Worm (Caenorhabditis elegans) whole organism, L4/young adult: ENCODE data around the gene msp-79.
A peak's percentile ranks its signal among the peaks of the same experiment; 100 is the strongest.

Experiments used
- W03F9.2 ChIP-seq: fragments of 150-350 bp; optimal IDR thresholded peaks from 2 replicates; lab custom pipeline; 2014; ENCODE audit warnings: missing biosample characterization, missing genetic modification characterization
- dao-5 ChIP-seq: sonication (generic microtip); optimal IDR thresholded peaks from 2 replicates; lab custom pipeline; 2016; ENCODE audit warnings: missing genotype, missing genetic modification characterization, moderate library complexity, missing compliant biosample characterization
- him-1 ChIP-seq: sonication (generic microtip); optimal IDR thresholded peaks from 2 replicates; lab custom pipeline; 2016; ENCODE audit warnings: missing genotype, missing genetic modification reagents, missing genetic modification characterization, missing compliant biosample characterization

DNA sequence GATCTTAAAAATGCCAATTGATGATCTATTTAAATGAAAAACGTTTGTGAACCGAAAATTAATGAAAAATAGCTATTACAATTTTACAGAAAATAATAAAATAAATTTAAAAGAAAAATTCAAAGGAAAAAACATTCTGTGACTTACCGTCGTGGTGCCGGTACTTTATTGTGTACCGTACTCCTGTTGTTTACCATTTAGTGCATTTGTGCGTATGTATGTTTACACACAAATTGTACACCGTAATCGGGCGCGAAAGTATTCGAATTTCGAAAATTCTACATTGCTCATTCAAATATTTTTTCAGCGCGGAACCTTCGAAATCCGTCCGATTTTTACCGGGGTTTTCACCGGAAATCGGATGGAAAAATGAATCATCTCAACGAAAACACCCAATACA is 11.1 kb upstream of the msp-79 start, which contains the start of gene T13F2.6:
- TF ChIP-seq dao-5 (tag; lab: Kevin White, UChicago): no peak
- no peak for TF ChIP-seq him-1 (tag; lab: Kevin White, UChicago)
- peak; percentile 43 for TF ChIP-seq W03F9.2
